Fruit fly (Drosophila melanogaster) whole organism, prepupa: ENCODE results near the gene CG5958.
A peak's percentile ranks its signal among the peaks of the same experiment; 100 is the strongest.

Experiments used
- Blimp-1 ChIP-seq: fragments of 200-800 bp; sonication (Bioruptor generic); optimal IDR thresholded peaks from 3 replicates; lab custom pipeline; 2017; ENCODE audit warnings: missing biosample characterization, missing genetic modification characterization, mild to moderate bottlenecking, moderate library complexity, missing genetic modification reagents
- CG10631 ChIP-seq: fragments of 200-800 bp; sonication (Bioruptor generic); optimal IDR thresholded peaks from 2 replicates; lab custom pipeline; 2016; ENCODE audit warnings: missing biosample characterization, missing genetic modification characterization
- CG10669 ChIP-seq: fragments of 200-800 bp; sonication (Bioruptor generic); optimal IDR thresholded peaks from 3 replicates; lab custom pipeline; 2018; ENCODE audit warnings: missing biosample characterization, mild to moderate bottlenecking, missing genetic modification characterization, moderate library complexity
- CG11294 ChIP-seq: fragments of 200-800 bp; sonication (Bioruptor generic); IDR thresholded peaks from 2 replicates; pipeline ENCODE4 v1.3.6; 2022; ENCODE audit warnings: missing biosample characterization, missing genetic modification characterization
- CG11762 ChIP-seq: fragments of 200-800 bp; sonication (Bioruptor generic); optimal IDR thresholded peaks from 3 replicates; lab custom pipeline; 2016; ENCODE audit warnings: missing biosample characterization, missing genetic modification characterization; ENCODE audit not compliant: insufficient read depth
- CG11902 ChIP-seq: fragments of 200-800 bp; sonication (Bioruptor generic); optimal IDR thresholded peaks from 3 replicates; lab custom pipeline; 2016; ENCODE audit warnings: missing biosample characterization, missing genetic modification characterization
- CG1621 ChIP-seq: fragments of 200-800 bp; sonication (Bioruptor generic); optimal IDR thresholded peaks from 3 replicates; lab custom pipeline; 2018; ENCODE audit warnings: missing biosample characterization, mild to moderate bottlenecking, missing genetic modification characterization
- CG16779 ChIP-seq: fragments of 200-800 bp; sonication (Bioruptor generic); optimal IDR thresholded peaks from 3 replicates; lab custom pipeline; 2017; ENCODE audit warnings: missing biosample characterization, mild to moderate bottlenecking, missing genetic modification characterization
- CG3032 ChIP-seq: fragments of 200-800 bp; optimal IDR thresholded peaks from 2 replicates; lab custom pipeline; 2019; ENCODE audit warnings: missing biosample characterization, mild to moderate bottlenecking, missing genetic modification characterization, moderate library complexity
- CG32006 ChIP-seq: fragments of 200-800 bp; sonication (Bioruptor generic); optimal IDR thresholded peaks from 3 replicates; lab custom pipeline; 2017; ENCODE audit warnings: missing biosample characterization, mild to moderate bottlenecking, missing genetic modification characterization
- CG34406 ChIP-seq: fragments of 200-800 bp; sonication (Bioruptor generic); optimal IDR thresholded peaks from 3 replicates; lab custom pipeline; 2016; ENCODE audit warnings: missing biosample characterization, missing genetic modification characterization
- CG3919 ChIP-seq: fragments of 200-800 bp; sonication (Bioruptor generic); optimal IDR thresholded peaks from 3 replicates; lab custom pipeline; 2016; ENCODE audit warnings: missing biosample characterization, missing genetic modification characterization
- CG4318 ChIP-seq: fragments of 200-800 bp; sonication (Bioruptor generic); optimal IDR thresholded peaks from 3 replicates; lab custom pipeline; 2017; ENCODE audit warnings: missing biosample characterization, mild to moderate bottlenecking, missing genetic modification characterization
- CG6163 ChIP-seq: fragments of 200-800 bp; sonication (Bioruptor generic); IDR thresholded peaks from 3 replicates; pipeline ENCODE4 v1.3.6; 2022; ENCODE audit warnings: missing biosample characterization, missing genetic modification characterization
- CG6276 ChIP-seq: fragments of 200-800 bp; sonication (Bioruptor generic); optimal IDR thresholded peaks from 2 replicates; lab custom pipeline; 2017; ENCODE audit warnings: missing biosample characterization, mild to moderate bottlenecking, missing genetic modification characterization
- CG6792 ChIP-seq: fragments of 200-800 bp; sonication (Bioruptor generic); optimal IDR thresholded peaks from 3 replicates; lab custom pipeline; 2016; ENCODE audit warnings: missing biosample characterization, missing genetic modification characterization
- CG6808 ChIP-seq: fragments of 200-800 bp; sonication (Bioruptor generic); optimal IDR thresholded peaks from 3 replicates; lab custom pipeline; 2017; ENCODE audit warnings: missing biosample characterization, missing genetic modification characterization, mild to moderate bottlenecking, moderate library complexity, missing genetic modification reagents
- CG6854 ChIP-seq: fragments of 200-800 bp; sonication (Bioruptor generic); optimal IDR thresholded peaks from 2 replicates; lab custom pipeline; 2017; ENCODE audit warnings: missing biosample characterization, mild to moderate bottlenecking, missing genetic modification characterization
- CG7368 ChIP-seq: fragments of 200-800 bp; sonication (Bioruptor generic); optimal IDR thresholded peaks from 3 replicates; lab custom pipeline; 2016; ENCODE audit warnings: missing biosample characterization, missing genetic modification characterization
- CG8119 ChIP-seq: fragments of 200-800 bp; sonication (Bioruptor generic); IDR thresholded peaks from 3 replicates; pipeline ENCODE4 v1.3.6; 2022; ENCODE audit warnings: missing biosample characterization, missing genetic modification characterization
- CG8319 ChIP-seq: fragments of 200-800 bp; sonication (Bioruptor generic); optimal IDR thresholded peaks from 3 replicates; lab custom pipeline; 2016; ENCODE audit warnings: missing biosample characterization, missing genetic modification characterization
- CG8632 ChIP-seq: fragments of 200-800 bp; sonication (Bioruptor generic); optimal IDR thresholded peaks from 3 replicates; lab custom pipeline; 2016; ENCODE audit warnings: missing biosample characterization, missing genetic modification characterization
- Eip75B ChIP-seq: fragments of 200-800 bp; sonication (Bioruptor generic); optimal IDR thresholded peaks from 3 replicates; lab custom pipeline; 2016; ENCODE audit warnings: missing biosample characterization, missing genetic modification characterization
- Eip93F ChIP-seq: fragments of 200-800 bp; sonication (Bioruptor generic); optimal IDR thresholded peaks from 2 replicates; lab custom pipeline; 2016; ENCODE audit warnings: missing biosample characterization, mild to moderate bottlenecking, missing genetic modification characterization
- Ets96B ChIP-seq: fragments of 200-800 bp; optimal IDR thresholded peaks from 2 replicates; lab custom pipeline; 2019; ENCODE audit warnings: missing biosample characterization, mild to moderate bottlenecking, missing genetic modification characterization, moderate library complexity
- Gug ChIP-seq: fragments of 200-800 bp; sonication (Bioruptor generic); IDR thresholded peaks from 2 replicates; pipeline ENCODE4 v1.3.6; 2022; ENCODE audit warnings: missing biosample characterization, missing genetic modification characterization
- Hr38 ChIP-seq: sonication (Bioruptor generic); optimal IDR thresholded peaks from 2 replicates; lab custom pipeline; 2016; ENCODE audit warnings: missing biosample characterization, missing genetic modification characterization
- Hr39 ChIP-seq: fragments of 200-800 bp; sonication (Bioruptor generic); optimal IDR thresholded peaks from 2 replicates; lab custom pipeline; 2016; ENCODE audit warnings: missing biosample characterization, missing genetic modification characterization
- Lpt ChIP-seq: fragments of 200-800 bp; sonication (Bioruptor generic); optimal IDR thresholded peaks from 3 replicates; lab custom pipeline; 2016; ENCODE audit warnings: missing biosample characterization, missing genetic modification characterization
- OdsH ChIP-seq: fragments of 200-800 bp; sonication (Bioruptor generic); optimal IDR thresholded peaks from 3 replicates; lab custom pipeline; 2016; ENCODE audit warnings: missing biosample characterization, missing genetic modification characterization
- Smox ChIP-seq: fragments of 200-800 bp; sonication (Bioruptor generic); optimal IDR thresholded peaks from 3 replicates; lab custom pipeline; 2016; ENCODE audit warnings: missing biosample characterization, missing genetic modification characterization
- Sox102F ChIP-seq: fragments of 200-800 bp; sonication (Bioruptor generic); optimal IDR thresholded peaks from 2 replicates; lab custom pipeline; 2016; ENCODE audit warnings: missing biosample characterization, mild to moderate bottlenecking, missing genetic modification characterization
- Sox15 ChIP-seq: fragments of 200-800 bp; sonication (Bioruptor generic); optimal IDR thresholded peaks from 3 replicates; lab custom pipeline; 2016; ENCODE audit warnings: missing biosample characterization, missing genetic modification characterization
- acj6 ChIP-seq: fragments of 200-800 bp; sonication (Bioruptor generic); optimal IDR thresholded peaks from 3 replicates; lab custom pipeline; 2016; ENCODE audit warnings: missing biosample characterization, missing genetic modification characterization
- cyc ChIP-seq: fragments of 200-800 bp; sonication (Bioruptor generic); optimal IDR thresholded peaks from 3 replicates; lab custom pipeline; 2016; ENCODE audit warnings: missing biosample characterization, missing genetic modification characterization
- dac ChIP-seq: fragments of 200-800 bp; sonication (Bioruptor generic); optimal IDR thresholded peaks from 2 replicates; lab custom pipeline; 2017; ENCODE audit warnings: missing biosample characterization, mild to moderate bottlenecking, missing genetic modification characterization
- eg ChIP-seq: fragments of 200-800 bp; sonication (Bioruptor generic); IDR thresholded peaks from 3 replicates; pipeline ENCODE4 v1.3.6; 2022; ENCODE audit warnings: missing biosample characterization, missing genetic modification characterization
- esn ChIP-seq: fragments of 200-800 bp; sonication (Bioruptor generic); optimal IDR thresholded peaks from 2 replicates; lab custom pipeline; 2016; ENCODE audit warnings: missing biosample characterization, mild to moderate bottlenecking, missing genetic modification characterization, moderate library complexity
- fd59A ChIP-seq: fragments of 200-800 bp; sonication (Bioruptor generic); optimal IDR thresholded peaks from 2 replicates; lab custom pipeline; 2017; ENCODE audit warnings: missing biosample characterization, mild to moderate bottlenecking, missing genetic modification characterization, missing genetic modification reagents
- fd85E ChIP-seq: fragments of 200-800 bp; sonication (Bioruptor generic); optimal IDR thresholded peaks from 3 replicates; lab custom pipeline; 2016; ENCODE audit warnings: missing biosample characterization, missing genetic modification characterization
- fkh ChIP-seq: fragments of 200-800 bp; sonication (Bioruptor generic); optimal IDR thresholded peaks from 3 replicates; lab custom pipeline; 2017; ENCODE audit warnings: missing biosample characterization, mild to moderate bottlenecking, missing genetic modification characterization, moderate library complexity
- lz ChIP-seq: fragments of 200-800 bp; sonication (Bioruptor generic); optimal IDR thresholded peaks from 3 replicates; lab custom pipeline; 2016; ENCODE audit warnings: missing biosample characterization, missing genetic modification characterization
- net ChIP-seq: fragments of 200-800 bp; sonication (Bioruptor generic); optimal IDR thresholded peaks from 3 replicates; lab custom pipeline; 2016; ENCODE audit warnings: missing biosample characterization, missing genetic modification characterization
- pdm3 ChIP-seq: fragments of 200-800 bp; sonication (Bioruptor generic); optimal IDR thresholded peaks from 3 replicates; lab custom pipeline; 2016; ENCODE audit warnings: missing biosample characterization, missing genetic modification characterization
- salr ChIP-seq, 2 experiments: fragments of 200-800 bp; sonication (Bioruptor generic); optimal IDR thresholded peaks; 3 replicates each; lab custom pipeline; 2016 to 2018; ENCODE audit warnings: missing biosample characterization in 2 of 2, missing genetic modification characterization in 2 of 2, mild to moderate bottlenecking in 1 of 2
- ss ChIP-seq, 2 experiments: fragments of 200-800 bp; sonication (Bioruptor generic); optimal IDR thresholded peaks; 2 replicates in 1 of 2; 3 replicates in 1 of 2; lab custom pipeline; 2017 to 2018; ENCODE audit warnings: mild to moderate bottlenecking in 2 of 2, missing biosample characterization in 2 of 2, missing genetic modification characterization in 2 of 2, moderate library complexity in 1 of 2
- svp ChIP-seq: fragments of 200-800 bp; sonication (Bioruptor generic); peaks from one replicate; lab custom pipeline; 2016; ENCODE audit warnings: missing biosample characterization, missing genetic modification characterization
- topi ChIP-seq: fragments of 200-800 bp; sonication (Bioruptor generic); optimal IDR thresholded peaks from 3 replicates; lab custom pipeline; 2016; ENCODE audit warnings: missing biosample characterization, missing genetic modification characterization

CG5958 gene

DNA sequence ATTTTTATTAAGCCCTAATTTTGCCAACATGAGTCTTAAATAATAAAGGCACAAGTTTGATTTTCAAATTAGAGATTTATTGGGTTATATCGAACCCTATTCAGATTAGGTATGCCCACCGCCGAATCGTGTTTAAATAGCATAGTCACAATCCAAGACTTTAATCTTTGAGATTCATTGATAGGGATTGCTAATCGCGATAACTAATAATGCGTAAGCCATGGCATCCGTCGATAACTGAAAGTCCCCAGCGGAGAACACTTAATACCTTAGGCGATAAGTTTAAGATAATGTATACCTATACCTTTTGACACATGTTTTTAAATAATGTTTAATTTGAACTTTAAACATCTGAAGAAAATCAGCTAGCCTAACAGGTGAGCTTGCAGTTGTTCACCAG is 2.2 kb upstream of the CG5958 start:
- TF ChIP-seq fd59A (no peak), topi (GFP tag; lab: Kevin White, UChicago) (no peak), CG4318 (GFP tag; lab: Kevin White, UChicago) (no peak), ss (GFP tag; optimal IDR thresholded peaks at IDR 0.05; lab: Kevin White, UChicago) (no peak), CG3032 (no peak), fd85E (GFP tag; lab: Kevin White, UChicago) (no peak), eg (GFP tag; lab: Robert Waterston, UW) (no peak), CG34406 (GFP tag; lab: Kevin White, UChicago) (no peak), Ets96B (no peak), CG10669 (no peak), CG11762 (GFP tag; lab: Kevin White, UChicago) (no peak), Lpt (GFP tag; lab: Kevin White, UChicago) (no peak), Hr39 (GFP tag; lab: Kevin White, UChicago) (no peak), net (GFP tag; lab: Kevin White, UChicago) (no peak), CG32006 (no peak)

DNA sequence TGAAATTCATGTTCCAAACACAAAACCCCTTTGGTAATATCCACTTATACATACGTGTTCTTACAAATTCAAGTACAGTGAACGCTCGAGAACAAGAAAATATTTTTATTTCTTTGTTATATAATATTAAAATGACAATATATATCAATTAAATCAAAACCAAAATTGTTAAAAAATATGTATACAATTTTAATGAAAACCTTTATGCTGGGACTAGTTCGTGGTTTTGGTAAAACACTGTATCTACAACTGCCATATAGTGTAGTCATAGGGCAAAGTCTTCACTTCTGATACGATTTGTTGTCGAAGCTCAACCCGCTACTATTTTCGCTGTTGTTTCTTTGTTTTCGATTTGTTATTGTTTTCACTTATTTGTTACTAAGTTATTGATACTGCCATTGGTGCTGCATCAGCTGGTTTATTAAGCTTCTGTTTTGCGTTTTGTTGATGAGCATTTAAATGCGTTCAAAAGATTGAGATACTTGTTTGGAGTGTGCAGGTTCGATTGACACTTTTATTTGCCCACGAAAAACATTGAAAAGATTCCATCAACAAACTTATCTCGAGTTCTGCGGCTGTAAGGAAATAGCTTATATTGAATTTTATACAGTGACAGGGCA is 1.5 kb upstream of the CG5958 start:
- TF ChIP-seq lz (GFP tag; lab: Kevin White, UChicago) = no peak
- TF ChIP-seq fd85E (GFP tag; lab: Kevin White, UChicago) = no peak
- peak; percentile 23 for TF ChIP-seq Sox102F (GFP tag; lab: Kevin White, UChicago)
- TF ChIP-seq CG7368 (GFP tag; lab: Kevin White, UChicago) = peak; percentile 6
- peak; percentile 14 for TF ChIP-seq CG11762 (GFP tag; lab: Kevin White, UChicago)
- TF ChIP-seq acj6 = no peak
- no peak for TF ChIP-seq pdm3 (GFP tag; lab: Kevin White, UChicago)
- TF ChIP-seq CG3032 = no peak
- TF ChIP-seq CG3919 = no peak
- peak; percentile 36 for TF ChIP-seq CG6854
- no peak for TF ChIP-seq CG6163 (GFP tag; lab: Robert Waterston, UW)
- no peak for TF ChIP-seq Sox15
- TF ChIP-seq CG8319 = no peak
- no peak for TF ChIP-seq Eip93F (GFP tag; lab: Kevin White, UChicago)
- peak; percentile 36 for TF ChIP-seq CG6792 (GFP tag; lab: Kevin White, UChicago)
- TF ChIP-seq OdsH (GFP tag; lab: Kevin White, UChicago) = peak; percentile 35
- no peak for TF ChIP-seq CG8632 (GFP tag; lab: Kevin White, UChicago)
- TF ChIP-seq CG1621 (tag; lab: Kevin White, UChicago) = no peak
- TF ChIP-seq cyc = peak; percentile 20
- no peak for TF ChIP-seq CG11902 (GFP tag; lab: Kevin White, UChicago)
- TF ChIP-seq Eip75B (GFP tag; lab: Kevin White, UChicago) = no peak
- no peak for TF ChIP-seq CG11294 (GFP tag; lab: Robert Waterston, UW)
- no peak for TF ChIP-seq Smox
- peak; percentile 35 for TF ChIP-seq Ets96B
- peak; percentile 40 for TF ChIP-seq CG6808 (GFP tag; lab: Kevin White, UChicago)
- TF ChIP-seq topi (GFP tag; lab: Kevin White, UChicago) = peak; percentile 18
- peak; percentile 76 for TF ChIP-seq svp (GFP tag; lab: Kevin White, UChicago)
- TF ChIP-seq esn (GFP tag; lab: Kevin White, UChicago) = peak; percentile 57
- peak; percentile 54 for TF ChIP-seq CG16779 (tag; lab: Kevin White, UChicago)
- peak; percentile 58 for TF ChIP-seq CG6276 (GFP tag; lab: Kevin White, UChicago)
- peak; percentile 43 for TF ChIP-seq net (GFP tag; lab: Kevin White, UChicago)
- TF ChIP-seq CG8119 (GFP tag; lab: Robert Waterston, UW) = peak; percentile 67
- no peak for TF ChIP-seq fd59A
- peak; percentile 21 for TF ChIP-seq CG10631
- TF ChIP-seq salr (GFP tag; optimal IDR thresholded peaks at IDR 0.05; lab: Kevin White, UChicago) = no peak
- TF ChIP-seq Gug (GFP tag; lab: Robert Waterston, UW) = peak; percentile 24; the same call in 1 of the 2 replicates
- peak; percentile 36 for TF ChIP-seq CG34406 (GFP tag; lab: Kevin White, UChicago)
- TF ChIP-seq Lpt (GFP tag; lab: Kevin White, UChicago) = no peak
- peak; percentile 12 to 57 for TF ChIP-seq ss (GFP tag; optimal IDR thresholded peaks at IDR 0.05; lab: Kevin White, UChicago)
- no peak for TF ChIP-seq Blimp-1 (GFP tag; lab: Kevin White, UChicago)
- TF ChIP-seq CG32006 = peak; percentile 23
- no peak for TF ChIP-seq fkh (GFP tag; lab: Kevin White, UChicago)
- no peak for TF ChIP-seq Hr38
- TF ChIP-seq dac (GFP tag; lab: Kevin White, UChicago) = no peak
